Fruit fly (Drosophila melanogaster) whole organism, embryonic: ENCODE data around the gene dysc.

ENCODE experiments used
- Adf1 ChIP-seq: fragments of 200-800 bp; sonication (Bioruptor generic); IDR thresholded peaks from 2 replicates; pipeline ENCODE4 v1.3.6; 2022; ENCODE audit warnings: missing biosample characterization, missing genetic modification characterization
- Antp ChIP-seq: fragments of 200-800 bp; sonication (Bioruptor generic); optimal IDR thresholded peaks from 3 replicates; lab custom pipeline; 2016; ENCODE audit warnings: missing biosample characterization, missing genetic modification characterization
- Atf-2 ChIP-seq: fragments of 200-800 bp; sonication (Bioruptor generic); optimal IDR thresholded peaks from 2 replicates; lab custom pipeline; 2016; ENCODE audit warnings: missing biosample characterization, missing genetic modification characterization
- Bteb2 ChIP-seq: fragments of 200-800 bp; sonication (Bioruptor generic); optimal IDR thresholded peaks from 2 replicates; lab custom pipeline; 2016; ENCODE audit warnings: missing biosample characterization, missing genetic modification characterization
- C15 ChIP-seq: fragments of 200-800 bp; sonication (Bioruptor generic); IDR thresholded peaks from 3 replicates; pipeline ENCODE4 v1.3.6; 2022; ENCODE audit warnings: missing biosample characterization, missing genetic modification characterization
- CG10654 ChIP-seq: fragments of 200-800 bp; sonication (Bioruptor generic); optimal IDR thresholded peaks from 2 replicates; lab custom pipeline; 2016; ENCODE audit warnings: missing biosample characterization, missing genetic modification characterization
- CG12236 ChIP-seq: fragments of 200-800 bp; sonication (Bioruptor generic); optimal IDR thresholded peaks from 2 replicates; lab custom pipeline; 2016; ENCODE audit warnings: missing biosample characterization, missing genetic modification characterization
- CG12659 ChIP-seq: fragments of 200-800 bp; sonication (Bioruptor generic); optimal IDR thresholded peaks from 3 replicates; lab custom pipeline; 2017; ENCODE audit warnings: mild to moderate bottlenecking, missing biosample characterization, missing genetic modification reagents, missing genetic modification characterization
- CG13287 ChIP-seq: fragments of 200-800 bp; sonication (Bioruptor generic); IDR thresholded peaks from 2 replicates; pipeline ENCODE4 v1.3.6; 2022; ENCODE audit warnings: missing biosample characterization, missing genetic modification characterization; ENCODE audit not compliant: partially characterized antibody
- CG14710 ChIP-seq: fragments of 200-800 bp; sonication (Bioruptor generic); optimal IDR thresholded peaks from 3 replicates; lab custom pipeline; 2019; ENCODE audit warnings: missing biosample characterization, mild to moderate bottlenecking, missing genetic modification characterization, moderate library complexity
- CG17385 ChIP-seq: fragments of 200-800 bp; sonication (Bioruptor generic); optimal IDR thresholded peaks from 3 replicates; lab custom pipeline; 2018; ENCODE audit warnings: missing biosample characterization, mild to moderate bottlenecking, missing genetic modification characterization
- CG1792 ChIP-seq: fragments of 200-800 bp; sonication (Bioruptor generic); optimal IDR thresholded peaks from 2 replicates; lab custom pipeline; 2016; ENCODE audit warnings: missing biosample characterization, missing genetic modification characterization
- CG18599 ChIP-seq: fragments of 200-800 bp; sonication (Bioruptor generic); optimal IDR thresholded peaks from 3 replicates; lab custom pipeline; 2017; ENCODE audit warnings: missing biosample characterization, missing genetic modification characterization, mild to moderate bottlenecking, moderate library complexity, missing genetic modification reagents
- CG2116 ChIP-seq: fragments of 200-800 bp; sonication (Bioruptor generic); optimal IDR thresholded peaks from 3 replicates; lab custom pipeline; 2018; ENCODE audit warnings: missing biosample characterization, mild to moderate bottlenecking, missing genetic modification characterization
- CG3281 ChIP-seq: fragments of 200-800 bp; sonication (Bioruptor generic); optimal IDR thresholded peaks from 3 replicates; lab custom pipeline; 2017; ENCODE audit warnings: missing biosample characterization, mild to moderate bottlenecking, missing genetic modification characterization
- CG43689 ChIP-seq: fragments of 200-800 bp; sonication (Bioruptor generic); IDR thresholded peaks from 2 replicates; pipeline ENCODE4 v1.3.6; 2022; ENCODE audit warnings: missing biosample characterization, missing genetic modification characterization
- CG6254 ChIP-seq: fragments of 200-800 bp; sonication (Bioruptor generic); optimal IDR thresholded peaks from 3 replicates; lab custom pipeline; 2017; ENCODE audit warnings: mild to moderate bottlenecking, missing biosample characterization, missing genetic modification reagents, missing genetic modification characterization
- CG6689 ChIP-seq: fragments of 200-800 bp; sonication (Bioruptor generic); IDR thresholded peaks from 2 replicates; pipeline ENCODE4 v1.3.6; 2022; ENCODE audit warnings: missing biosample characterization, missing genetic modification characterization
- CG6813 ChIP-seq: fragments of 200-800 bp; sonication (Bioruptor generic); optimal IDR thresholded peaks from 2 replicates; lab custom pipeline; 2017; ENCODE audit warnings: missing biosample characterization, missing genetic modification characterization, mild to moderate bottlenecking, moderate library complexity, missing genetic modification reagents
- CG8388 ChIP-seq: fragments of 200-800 bp; sonication (Bioruptor generic); optimal IDR thresholded peaks from 2 replicates; lab custom pipeline; 2019; ENCODE audit warnings: missing biosample characterization, mild to moderate bottlenecking, missing genetic modification characterization, moderate library complexity
- CG9817 ChIP-seq: fragments of 200-800 bp; sonication (Bioruptor generic); optimal IDR thresholded peaks from 2 replicates; lab custom pipeline; 2018; ENCODE audit warnings: missing biosample characterization, mild to moderate bottlenecking, missing genetic modification characterization, moderate library complexity
- CTCF ChIP-seq: fragments of 200-800 bp; sonication (Bioruptor generic); optimal IDR thresholded peaks from 2 replicates; lab custom pipeline; 2017; ENCODE audit warnings: missing biosample characterization, mild to moderate bottlenecking, missing genetic modification characterization, moderate library complexity
- CrebB ChIP-seq: fragments of 200-800 bp; sonication (Bioruptor generic); optimal IDR thresholded peaks from 3 replicates; lab custom pipeline; 2018; ENCODE audit warnings: missing biosample characterization, mild to moderate bottlenecking, missing genetic modification characterization
- E2f2 ChIP-seq: fragments of 200-800 bp; sonication (Bioruptor generic); IDR thresholded peaks from 2 replicates; pipeline ENCODE4 v1.3.6; 2022; ENCODE audit warnings: missing biosample characterization, missing genetic modification characterization
- Elba2 ChIP-seq: fragments of 200-800 bp; sonication (Bioruptor generic); optimal IDR thresholded peaks from 3 replicates; lab custom pipeline; 2016; ENCODE audit warnings: missing biosample characterization, missing genetic modification characterization
- Fer3 ChIP-seq: fragments of 200-800 bp; sonication (Bioruptor generic); optimal IDR thresholded peaks from 2 replicates; lab custom pipeline; 2018; ENCODE audit warnings: missing biosample characterization, mild to moderate bottlenecking, missing genetic modification characterization, moderate library complexity
- Gsc ChIP-seq: fragments of 200-800 bp; sonication (Bioruptor generic); IDR thresholded peaks from 2 replicates; pipeline ENCODE4 v1.3.6; 2022; ENCODE audit warnings: missing biosample characterization, missing genetic modification characterization
- H15 ChIP-seq: fragments of 200-800 bp; sonication (Bioruptor generic); IDR thresholded peaks from 3 replicates; pipeline ENCODE4 v1.3.6; 2022; ENCODE audit warnings: missing biosample characterization, missing genetic modification characterization
- Lhr ChIP-seq: fragments of 200-800 bp; sonication (Bioruptor generic); optimal IDR thresholded peaks from 3 replicates; lab custom pipeline; 2017; ENCODE audit warnings: mild to moderate bottlenecking, missing biosample characterization, missing genetic modification reagents, missing genetic modification characterization
- Lim3 ChIP-seq: fragments of 200-800 bp; sonication (Bioruptor generic); IDR thresholded peaks from 2 replicates; pipeline ENCODE4 v1.3.6; 2022; ENCODE audit warnings: missing biosample characterization, missing genetic modification characterization
- Max ChIP-seq: fragments of 200-800 bp; sonication (Bioruptor generic); optimal IDR thresholded peaks from 2 replicates; lab custom pipeline; 2016; ENCODE audit warnings: missing biosample characterization, mild to moderate bottlenecking, missing genetic modification characterization
- Med ChIP-seq: fragments of 200-800 bp; sonication (Bioruptor generic); peaks from one replicate; lab custom pipeline; 2016; ENCODE audit warnings: missing biosample characterization, missing genetic modification characterization, mild to moderate bottlenecking, inconsistent platforms, moderate library complexity
- NC2α ChIP-seq: fragments of 200-800 bp; sonication (Bioruptor generic); optimal IDR thresholded peaks from 2 replicates; lab custom pipeline; 2016; ENCODE audit warnings: missing biosample characterization, missing genetic modification characterization
- Opbp ChIP-seq: fragments of 200-800 bp; sonication (Bioruptor generic); IDR thresholded peaks from 3 replicates; pipeline ENCODE4 v1.3.6; 2022; ENCODE audit warnings: missing biosample characterization, missing genetic modification characterization; ENCODE audit not compliant: partially characterized antibody
- Sox102F ChIP-seq: fragments of 200-800 bp; sonication (Bioruptor generic); optimal IDR thresholded peaks from 2 replicates; lab custom pipeline; 2018; ENCODE audit warnings: missing biosample characterization, mild to moderate bottlenecking, missing genetic modification characterization, moderate library complexity
- Tbp ChIP-seq: fragments of >200 bp; optimal IDR thresholded peaks from 2 replicates; lab custom pipeline; 2018; ENCODE audit warnings: missing biosample characterization, missing genetic modification characterization
- btn ChIP-seq: fragments of 200-800 bp; sonication (Bioruptor generic); optimal IDR thresholded peaks from 2 replicates; lab custom pipeline; 2016; ENCODE audit warnings: missing biosample characterization, missing genetic modification characterization
- dpn ChIP-seq, 2 experiments: fragments of 200-800 bp; sonication (Bioruptor generic); optimal IDR thresholded peaks; 3 replicates each; lab custom pipeline; 2016; ENCODE audit warnings: missing biosample characterization in 2 of 2, missing genetic modification characterization in 2 of 2
- fd3F ChIP-seq: fragments of 200-800 bp; sonication (Bioruptor generic); optimal IDR thresholded peaks from 2 replicates; lab custom pipeline; 2018; ENCODE audit warnings: missing biosample characterization, mild to moderate bottlenecking, missing genetic modification characterization, moderate library complexity
- hb ChIP-seq: fragments of 200-800 bp; sonication (Bioruptor generic); IDR thresholded peaks from 3 replicates; pipeline ENCODE4 v1.3.6; 2022; ENCODE audit warnings: missing biosample characterization, missing genetic modification characterization; ENCODE audit not compliant: partially characterized antibody
- jumu ChIP-seq: fragments of 200-800 bp; sonication (Bioruptor generic); optimal IDR thresholded peaks from 3 replicates; lab custom pipeline; 2016; ENCODE audit warnings: missing biosample characterization, missing genetic modification characterization
- kah ChIP-seq: fragments of 200-800 bp; sonication (Bioruptor generic); optimal IDR thresholded peaks from 2 replicates; lab custom pipeline; 2018; ENCODE audit warnings: missing biosample characterization, mild to moderate bottlenecking, missing genetic modification characterization
- maf-S ChIP-seq: fragments of 200-800 bp; sonication (Bioruptor generic); optimal IDR thresholded peaks from 2 replicates; lab custom pipeline; 2016; ENCODE audit warnings: missing biosample characterization, missing genetic modification characterization
- nom ChIP-seq: fragments of 200-800 bp; sonication (Bioruptor generic); optimal IDR thresholded peaks from 2 replicates; lab custom pipeline; 2017; ENCODE audit warnings: missing biosample characterization, missing genetic modification characterization, mild to moderate bottlenecking, moderate library complexity, missing genetic modification reagents
- pzg ChIP-seq: fragments of 200-800 bp; sonication (Bioruptor generic); optimal IDR thresholded peaks from 3 replicates; lab custom pipeline; 2018; ENCODE audit warnings: missing biosample characterization, mild to moderate bottlenecking, missing genetic modification characterization, moderate library complexity
- schlank ChIP-seq: fragments of 200-800 bp; sonication (Bioruptor generic); optimal IDR thresholded peaks from 2 replicates; lab custom pipeline; 2018; ENCODE audit warnings: missing biosample characterization, mild to moderate bottlenecking, missing genetic modification characterization
- sens ChIP-seq: fragments of 200-800 bp; sonication (Bioruptor generic); peaks from one replicate; lab custom pipeline; 2016; ENCODE audit warnings: missing biosample characterization, missing genetic modification characterization
- seq ChIP-seq: fragments of 200-800 bp; sonication (Bioruptor generic); IDR thresholded peaks from 2 replicates; pipeline ENCODE4 v1.3.6; 2022; ENCODE audit warnings: missing biosample characterization, missing genetic modification characterization
- slp2 ChIP-seq: fragments of 200-800 bp; sonication (Bioruptor generic); optimal IDR thresholded peaks from 2 replicates; lab custom pipeline; 2016; ENCODE audit warnings: missing biosample characterization, missing genetic modification characterization
- tio ChIP-seq: fragments of 200-800 bp; sonication (Bioruptor generic); optimal IDR thresholded peaks from 2 replicates; lab custom pipeline; 2017; ENCODE audit warnings: missing biosample characterization, missing genetic modification characterization, inconsistent platforms
- trem ChIP-seq: fragments of 200-800 bp; optimal IDR thresholded peaks from 3 replicates; lab custom pipeline; 2019; ENCODE audit warnings: missing biosample characterization, mild to moderate bottlenecking, missing genetic modification characterization, moderate library complexity
- zfh1 ChIP-seq: fragments of 200-800 bp; sonication (Bioruptor generic); IDR thresholded peaks from 3 replicates; pipeline ENCODE4 v1.3.6; 2022; ENCODE audit warnings: missing biosample characterization, missing genetic modification characterization

The dysc gene

DNA sequence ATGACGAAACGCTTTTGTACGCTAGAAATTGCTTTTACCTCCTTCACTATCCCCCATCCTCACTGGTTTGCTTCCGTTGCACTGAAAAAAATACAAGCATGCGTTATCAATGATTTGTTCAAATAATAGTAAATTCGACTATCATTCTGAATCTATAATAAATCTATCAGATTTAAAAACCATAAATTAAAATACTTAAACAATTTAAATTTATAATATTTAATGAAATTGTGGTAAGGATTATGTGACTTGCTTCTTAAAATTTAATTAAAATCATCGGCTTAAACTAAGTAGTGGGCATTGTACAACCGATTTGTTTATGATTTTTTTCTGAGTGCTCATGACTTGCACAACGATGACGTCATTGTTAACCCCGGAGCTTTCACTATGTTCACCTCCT lies 2.5 kb upstream of the dysc start (continued):
- TF ChIP-seq Lim3 (no peak), zfh1 (GFP tag; lab: Robert Waterston, UW) (no peak), CG18599 (GFP tag; lab: Kevin White, UChicago) (peak; percentile 90), Fer3 (tag; lab: Kevin White, UChicago) (peak; percentile 68), sens (GFP tag; lab: Kevin White, UChicago) (peak; percentile 71), CG14710 (peak; percentile 43), CG3281 (GFP tag; lab: Kevin White, UChicago) (peak; percentile 85), CG6813 (GFP tag; lab: Kevin White, UChicago) (peak; percentile 53), Adf1 (GFP tag; lab: Robert Waterston, UW) (no peak), E2f2 (GFP tag; lab: Robert Waterston, UW) (no peak), CG13287 (GFP tag; lab: Robert Waterston, UW) (no peak), maf-S (GFP tag; lab: Kevin White, UChicago) (no peak), trem (no peak), Max (no peak), seq (GFP tag; lab: Robert Waterston, UW) (peak; percentile 9; the same call in 1 of the 2 replicates), Med (GFP tag; lab: Kevin White, UChicago) (peak; percentile 59), slp2 (no peak), Sox102F (GFP tag; lab: Kevin White, UChicago) (peak; percentile 78), CG43689 (GFP tag; lab: Robert Waterston, UW) (0 out of 2 replicates have a peak, but pooled peaks have one; percentile 27), Bteb2 (no peak), CG9817 (tag; lab: Kevin White, UChicago) (peak; percentile 40), CG12659 (GFP tag; lab: Kevin White, UChicago) (peak; percentile 64), tio (GFP tag; lab: Kevin White, UChicago) (peak; percentile 47), C15 (GFP tag; lab: Robert Waterston, UW) (no peak), CG8388 (GFP tag; lab: Kevin White, UChicago) (peak; percentile 32), CG6689 (GFP tag; lab: Robert Waterston, UW) (peak; percentile 57), Lhr (GFP tag; lab: Kevin White, UChicago) (no peak), CG6254 (GFP tag; lab: Kevin White, UChicago) (peak; percentile 28), Tbp (no peak), H15 (GFP tag; lab: Robert Waterston, UW) (no peak), hb (GFP tag; lab: Robert Waterston, UW) (no peak), CG10654 (GFP tag; lab: Kevin White, UChicago) (peak; percentile 37), schlank (tag; lab: Kevin White, UChicago) (no peak), CTCF (GFP tag; lab: Kevin White, UChicago) (no peak), CrebB (tag; lab: Kevin White, UChicago) (peak; percentile 59), Atf-2 (no peak), pzg (no peak), Elba2 (GFP tag; lab: Kevin White, UChicago) (no peak), Opbp (GFP tag; lab: Robert Waterston, UW) (no peak), jumu (GFP tag; lab: Kevin White, UChicago) (no peak), CG2116 (GFP tag; lab: Kevin White, UChicago) (peak; percentile 6), kah (GFP tag; lab: Kevin White, UChicago) (no peak), dpn (GFP tag; optimal IDR thresholded peaks at IDR 0.05; lab: Kevin White, UChicago) (peak in 1 of 2 experiments; percentile 49), Antp (no peak), CG12236 (GFP tag; lab: Kevin White, UChicago) (no peak), NC2α (GFP tag; lab: Kevin White, UChicago) (no peak), Gsc (no peak), fd3F (GFP tag; lab: Kevin White, UChicago) (peak; percentile 55), btn (GFP tag; lab: Kevin White, UChicago) (no peak), CG1792 (GFP tag; lab: Kevin White, UChicago) (no peak), nom (GFP tag; lab: Kevin White, UChicago) (no peak), CG17385 (GFP tag; lab: Kevin White, UChicago) (peak; percentile 58)
